Fruit fly (Drosophila melanogaster) S2 (cell line): ENCODE measurements around the gene h-cup.

ENCODE experiments used
- CG8478 ChIP-seq: fragments of >200 bp; optimal IDR thresholded peaks from 2 replicates; lab custom pipeline; 2018
- CTCF ChIP-seq, 2 experiments: fragments of >200 bp; optimal IDR thresholded peaks; 2 replicates each; lab custom pipeline; 2018

DNA sequence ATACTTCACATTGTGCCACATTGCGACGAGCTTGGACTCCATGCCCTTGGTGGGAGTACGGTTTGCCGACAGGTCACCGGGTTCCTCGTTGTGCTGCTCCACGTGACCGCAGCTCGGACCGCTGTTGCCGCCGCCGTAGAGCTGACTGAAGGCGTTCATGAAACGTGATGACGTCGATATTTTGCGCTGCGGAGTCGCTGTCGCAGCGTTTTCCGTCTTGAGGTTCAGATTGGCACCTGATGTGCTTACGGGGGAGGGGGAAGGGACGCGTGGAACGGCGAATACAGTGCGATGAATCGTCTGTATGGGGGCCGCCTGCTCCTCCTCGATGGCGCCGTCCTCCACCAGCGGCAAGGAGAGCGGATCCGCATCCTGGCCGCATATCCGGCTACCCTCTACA is 26.6 kb downstream of the h-cup start:
- TF ChIP-seq CG8478 (lab: Kevin White, UChicago) = no peak
- no peak for TF ChIP-seq CTCF (optimal IDR thresholded peaks at IDR 0.05; lab: Kevin White, UChicago)
